Fruit fly (Drosophila melanogaster) whole organism, embryonic: ENCODE measurements around the gene CG17329.

Experiments used
- Antp ChIP-seq: fragments of 200-800 bp; sonication (Bioruptor generic); optimal IDR thresholded peaks from 3 replicates; lab custom pipeline; 2016; ENCODE audit warnings: missing biosample characterization, missing genetic modification characterization
- CG1024 ChIP-seq: fragments of 200-800 bp; sonication (Bioruptor generic); IDR thresholded peaks from 2 replicates; pipeline ENCODE4 v1.3.6; 2022; ENCODE audit warnings: missing biosample characterization, missing genetic modification characterization
- CG10366 ChIP-seq: fragments of 200-800 bp; sonication (Bioruptor generic); IDR thresholded peaks from 2 replicates; pipeline ENCODE4 v1.3.6; 2022; ENCODE audit warnings: missing biosample characterization, missing genetic modification characterization
- CG10979 ChIP-seq: fragments of 200-800 bp; sonication (Bioruptor generic); optimal IDR thresholded peaks from 2 replicates; lab custom pipeline; 2018; ENCODE audit warnings: missing biosample characterization, mild to moderate bottlenecking, missing genetic modification characterization, moderate library complexity
- CG12071 ChIP-seq: fragments of 200-800 bp; sonication (Bioruptor generic); optimal IDR thresholded peaks from 3 replicates; lab custom pipeline; 2018; ENCODE audit warnings: missing biosample characterization, mild to moderate bottlenecking, missing genetic modification characterization
- CG12769 ChIP-seq: fragments of 200-800 bp; sonication (Bioruptor generic); optimal IDR thresholded peaks from 2 replicates; lab custom pipeline; 2019; ENCODE audit warnings: missing biosample characterization, mild to moderate bottlenecking, missing genetic modification characterization, moderate library complexity
- CG13424 ChIP-seq: fragments of 200-800 bp; sonication (Bioruptor generic); optimal IDR thresholded peaks from 2 replicates; lab custom pipeline; 2019; ENCODE audit warnings: missing biosample characterization, mild to moderate bottlenecking, missing genetic modification characterization, moderate library complexity
- CG13775 ChIP-seq: fragments of 200-800 bp; sonication (Bioruptor generic); optimal IDR thresholded peaks from 3 replicates; lab custom pipeline; 2017; ENCODE audit warnings: missing biosample characterization, mild to moderate bottlenecking, missing genetic modification characterization
- CG15073 ChIP-seq: fragments of 200-800 bp; sonication (Bioruptor generic); optimal IDR thresholded peaks from 2 replicates; lab custom pipeline; 2016; ENCODE audit warnings: missing biosample characterization, missing genetic modification characterization
- CG15696 ChIP-seq: fragments of 200-800 bp; sonication (Bioruptor generic); optimal IDR thresholded peaks from 2 replicates; lab custom pipeline; 2019; ENCODE audit warnings: missing biosample characterization, mild to moderate bottlenecking, missing genetic modification characterization, moderate library complexity
- CG1603 ChIP-seq: fragments of 200-800 bp; sonication (Bioruptor generic); optimal IDR thresholded peaks from 2 replicates; lab custom pipeline; 2019; ENCODE audit warnings: missing biosample characterization, mild to moderate bottlenecking, missing genetic modification characterization, moderate library complexity
- CG17802 ChIP-seq: fragments of 200-800 bp; sonication (Bioruptor generic); optimal IDR thresholded peaks from 2 replicates; lab custom pipeline; 2018; ENCODE audit warnings: missing biosample characterization, mild to moderate bottlenecking, missing genetic modification characterization, moderate library complexity
- CG2712 ChIP-seq: fragments of 200-800 bp; optimal IDR thresholded peaks from 3 replicates; lab custom pipeline; 2019; ENCODE audit warnings: missing biosample characterization, mild to moderate bottlenecking, missing genetic modification characterization, moderate library complexity
- CG2875 ChIP-seq: fragments of 200-800 bp; sonication (Bioruptor generic); optimal IDR thresholded peaks from 2 replicates; lab custom pipeline; 2017; ENCODE audit warnings: missing biosample characterization, mild to moderate bottlenecking, missing genetic modification characterization, missing genetic modification reagents
- CG4854 ChIP-seq: fragments of 200-800 bp; sonication (Bioruptor generic); optimal IDR thresholded peaks from 2 replicates; lab custom pipeline; 2016; ENCODE audit warnings: missing biosample characterization, missing genetic modification characterization, inconsistent platforms
- CG7928 ChIP-seq: fragments of 200-800 bp; sonication (Bioruptor generic); optimal IDR thresholded peaks from 2 replicates; lab custom pipeline; 2017; ENCODE audit warnings: missing biosample characterization, mild to moderate bottlenecking, missing genetic modification characterization
- ERR ChIP-seq: fragments of 200-800 bp; sonication (Bioruptor generic); optimal IDR thresholded peaks from 2 replicates; lab custom pipeline; 2016; ENCODE audit warnings: missing biosample characterization, missing genetic modification characterization
- H15 ChIP-seq: fragments of 200-800 bp; sonication (Bioruptor generic); IDR thresholded peaks from 3 replicates; pipeline ENCODE4 v1.3.6; 2022; ENCODE audit warnings: missing biosample characterization, missing genetic modification characterization
- HHEX ChIP-seq: fragments of 200-800 bp; sonication (Bioruptor generic); optimal IDR thresholded peaks from 3 replicates; lab custom pipeline; 2017; ENCODE audit warnings: missing biosample characterization, mild to moderate bottlenecking, missing genetic modification characterization, missing genetic modification reagents
- Hey ChIP-seq: fragments of 200-800 bp; sonication (Bioruptor generic); optimal IDR thresholded peaks from 3 replicates; lab custom pipeline; 2018; ENCODE audit warnings: missing biosample characterization, mild to moderate bottlenecking, missing genetic modification characterization
- HmgZ ChIP-seq: fragments of 200-800 bp; sonication (Bioruptor generic); optimal IDR thresholded peaks from 2 replicates; lab custom pipeline; 2018; ENCODE audit warnings: missing biosample characterization, mild to moderate bottlenecking, missing genetic modification characterization
- NC2α ChIP-seq: fragments of 200-800 bp; sonication (Bioruptor generic); optimal IDR thresholded peaks from 2 replicates; lab custom pipeline; 2016; ENCODE audit warnings: missing biosample characterization, missing genetic modification characterization
- NFAT ChIP-seq: fragments of 200-800 bp; sonication (Bioruptor generic); IDR thresholded peaks from 2 replicates; pipeline ENCODE4 v1.3.6; 2022; ENCODE audit warnings: missing biosample characterization, missing genetic modification characterization
- NfI ChIP-seq: fragments of 200-800 bp; sonication (Bioruptor generic); optimal IDR thresholded peaks from 3 replicates; lab custom pipeline; 2018; ENCODE audit warnings: missing biosample characterization, mild to moderate bottlenecking, missing genetic modification characterization, moderate library complexity
- Sry-δ ChIP-seq: fragments of 200-800 bp; sonication (Bioruptor generic); optimal IDR thresholded peaks from 2 replicates; lab custom pipeline; 2016; ENCODE audit warnings: missing biosample characterization, missing genetic modification characterization
- Trl ChIP-seq, 3 experiments: fragments of >200 bp in 2 of 3; fragments of 200-800 bp in 1 of 3; sonication (Bioruptor generic) in 1 of 3; optimal IDR thresholded peaks; 2 replicates in 1 of 3; 3 replicates in 2 of 3; lab custom pipeline; 2016 to 2017; ENCODE audit warnings: missing biosample characterization in 1 of 3, missing genetic modification characterization in 1 of 3
- ash1 ChIP-seq: fragments of 200-800 bp; sonication (Bioruptor generic); optimal IDR thresholded peaks from 2 replicates; lab custom pipeline; 2018; ENCODE audit warnings: missing biosample characterization, mild to moderate bottlenecking, missing genetic modification characterization
- bcd ChIP-seq: fragments of 200-800 bp; sonication (Bioruptor generic); optimal IDR thresholded peaks from 2 replicates; lab custom pipeline; 2017; ENCODE audit warnings: missing biosample characterization, mild to moderate bottlenecking, missing genetic modification characterization
- cato ChIP-seq: fragments of 200-800 bp; sonication (Bioruptor generic); optimal IDR thresholded peaks from 2 replicates; lab custom pipeline; 2016; ENCODE audit warnings: missing biosample characterization, missing genetic modification characterization, borderline replicate concordance
- cg ChIP-seq: fragments of 200-800 bp; sonication (Bioruptor generic); optimal IDR thresholded peaks from 3 replicates; lab custom pipeline; 2019; ENCODE audit warnings: missing biosample characterization, mild to moderate bottlenecking, missing genetic modification characterization, moderate library complexity
- chn ChIP-seq: fragments of 200-800 bp; sonication (Bioruptor generic); optimal IDR thresholded peaks from 2 replicates; lab custom pipeline; 2016; ENCODE audit warnings: missing biosample characterization, missing genetic modification characterization
- dpn ChIP-seq, 2 experiments: fragments of 200-800 bp; sonication (Bioruptor generic); optimal IDR thresholded peaks; 3 replicates each; lab custom pipeline; 2016; ENCODE audit warnings: missing biosample characterization in 2 of 2, missing genetic modification characterization in 2 of 2
- dysf ChIP-seq: fragments of 200-800 bp; sonication (Bioruptor generic); IDR thresholded peaks from 3 replicates; pipeline ENCODE4 v1.3.6; 2022; ENCODE audit warnings: missing biosample characterization, missing genetic modification characterization
- ems ChIP-seq: fragments of 200-800 bp; sonication (Bioruptor generic); optimal IDR thresholded peaks from 3 replicates; lab custom pipeline; 2016; ENCODE audit warnings: missing biosample characterization, missing genetic modification characterization
- gsb-n ChIP-seq: fragments of 200-800 bp; sonication (Bioruptor generic); optimal IDR thresholded peaks from 3 replicates; lab custom pipeline; 2018; ENCODE audit warnings: missing biosample characterization, mild to moderate bottlenecking, missing genetic modification characterization
- jumu ChIP-seq: fragments of 200-800 bp; sonication (Bioruptor generic); optimal IDR thresholded peaks from 3 replicates; lab custom pipeline; 2016; ENCODE audit warnings: missing biosample characterization, missing genetic modification characterization
- lola ChIP-seq, 3 experiments: fragments of >200 bp in 2 of 3; fragments of 200-800 bp in 1 of 3; sonication (Bioruptor generic) in 1 of 3; optimal IDR thresholded peaks; 2 replicates each; lab custom pipeline; 2017 to 2019; ENCODE audit warnings: missing biosample characterization in 3 of 3, missing genetic modification characterization in 3 of 3, mild to moderate bottlenecking in 1 of 3, moderate library complexity in 1 of 3
- nerfin-1 ChIP-seq: fragments of 200-800 bp; sonication (Bioruptor generic); optimal IDR thresholded peaks from 3 replicates; lab custom pipeline; 2019; ENCODE audit warnings: missing biosample characterization, mild to moderate bottlenecking, missing genetic modification characterization, moderate library complexity
- pb ChIP-seq: fragments of 200-800 bp; sonication (Bioruptor generic); optimal IDR thresholded peaks from 3 replicates; lab custom pipeline; 2016; ENCODE audit warnings: missing biosample characterization, missing genetic modification characterization
- pho ChIP-seq: fragments of 200-800 bp; sonication (Bioruptor generic); optimal IDR thresholded peaks from 2 replicates; lab custom pipeline; 2016; ENCODE audit warnings: missing biosample characterization, missing genetic modification characterization
- pum ChIP-seq: fragments of 200-800 bp; sonication (Bioruptor generic); optimal IDR thresholded peaks from 2 replicates; lab custom pipeline; 2016; ENCODE audit warnings: missing biosample characterization, missing genetic modification characterization
- pzg ChIP-seq: fragments of 200-800 bp; sonication (Bioruptor generic); optimal IDR thresholded peaks from 3 replicates; lab custom pipeline; 2018; ENCODE audit warnings: missing biosample characterization, mild to moderate bottlenecking, missing genetic modification characterization, moderate library complexity
- repo ChIP-seq: fragments of 200-800 bp; sonication (Bioruptor generic); optimal IDR thresholded peaks from 2 replicates; lab custom pipeline; 2016; ENCODE audit warnings: missing biosample characterization, missing genetic modification characterization
- sd ChIP-seq: fragments of 200-800 bp; sonication (Bioruptor generic); optimal IDR thresholded peaks from 3 replicates; lab custom pipeline; 2018; ENCODE audit warnings: missing biosample characterization, mild to moderate bottlenecking, missing genetic modification characterization, moderate library complexity
- seq ChIP-seq: fragments of 200-800 bp; sonication (Bioruptor generic); IDR thresholded peaks from 2 replicates; pipeline ENCODE4 v1.3.6; 2022; ENCODE audit warnings: missing biosample characterization, missing genetic modification characterization
- tap ChIP-seq: fragments of 200-800 bp; optimal IDR thresholded peaks from 3 replicates; lab custom pipeline; 2019; ENCODE audit warnings: missing biosample characterization, mild to moderate bottlenecking, missing genetic modification characterization, moderate library complexity
- tin ChIP-seq: fragments of 200-800 bp; sonication (Bioruptor generic); optimal IDR thresholded peaks from 3 replicates; lab custom pipeline; 2016; ENCODE audit warnings: missing biosample characterization, missing genetic modification characterization
- unc-4 ChIP-seq: fragments of 200-800 bp; sonication (Bioruptor generic); IDR thresholded peaks from 2 replicates; pipeline ENCODE4 v1.3.6; 2022; ENCODE audit warnings: missing biosample characterization, missing genetic modification characterization; ENCODE audit not compliant: partially characterized antibody
- vfl ChIP-seq: fragments of 200-800 bp; sonication (Bioruptor generic); optimal IDR thresholded peaks from 2 replicates; lab custom pipeline; 2016; ENCODE audit warnings: missing biosample characterization, missing genetic modification characterization

CG17329 gene

dm6 chr2L:16286360-16287005 lies 4.6 kb upstream of the CG17329 start (continued):
- TF ChIP-seq CG2875 (GFP tag; lab: Kevin White, UChicago) (peak; percentile 59), tap (tag; lab: Kevin White, UChicago) (peak; percentile 73), HHEX (GFP tag; lab: Kevin White, UChicago) (peak; percentile 88), NFAT (GFP tag; lab: Robert Waterston, UW) (no peak), CG12071 (GFP tag; lab: Kevin White, UChicago) (peak; percentile 78), jumu (peak; percentile 79), Sry-δ (GFP tag; lab: Kevin White, UChicago) (peak; percentile 41), nerfin-1 (tag; lab: Kevin White, UChicago) (peak; percentile 52), Trl (optimal IDR thresholded peaks at IDR 0.05; lab: Kevin White, UChicago) (peak; percentile 83 to 93), Trl (GFP tag; optimal IDR thresholded peaks at IDR 0.05; lab: Kevin White, UChicago) (peak; percentile 27), CG15073 (GFP tag; lab: Kevin White, UChicago) (peak; percentile 98), cato (GFP tag; lab: Kevin White, UChicago) (peak; percentile 52), pum (GFP tag; lab: Kevin White, UChicago) (peak; percentile 71), CG15696 (tag; lab: Kevin White, UChicago) (peak; percentile 76), lola (GFP tag; optimal IDR thresholded peaks at IDR 0.05; lab: Kevin White, UChicago) (peak in 1 of 3 experiments; percentile 78), bcd (GFP tag; lab: Kevin White, UChicago) (peak; percentile 84), ems (peak; percentile 21), pho (peak; percentile 85), unc-4 (no peak), NfI (GFP tag; lab: Kevin White, UChicago) (peak; percentile 81), CG2712 (tag; lab: Kevin White, UChicago) (peak; percentile 90), CG1024 (GFP tag; lab: Robert Waterston, UW) (no peak), Antp (GFP tag; lab: Kevin White, UChicago) (peak; percentile 67), CG4854 (peak; percentile 84), Hey (peak; percentile 18), CG17802 (tag; lab: Kevin White, UChicago) (peak; percentile 56), CG12769 (tag; lab: Kevin White, UChicago) (peak; percentile 73), ERR (peak; percentile 46), seq (GFP tag; lab: Robert Waterston, UW) (no peak), CG13424 (tag; lab: Kevin White, UChicago) (peak; percentile 82), chn (peak; percentile 68), CG10979 (tag; lab: Kevin White, UChicago) (peak; percentile 85), gsb-n (peak; percentile 61), HmgZ (peak; percentile 59), repo (GFP tag; lab: Kevin White, UChicago) (peak; percentile 32), sd (tag; lab: Kevin White, UChicago) (peak; percentile 99), pzg (peak; percentile 1), NC2α (GFP tag; lab: Kevin White, UChicago) (peak; percentile 70), CG7928 (peak; percentile 53), CG13775 (GFP tag; lab: Kevin White, UChicago) (peak; percentile 85), dpn (GFP tag; optimal IDR thresholded peaks at IDR 0.05; lab: Kevin White, UChicago) (peak; percentile 79 to 88), CG1603 (peak; percentile 61), CG10366 (GFP tag; lab: Robert Waterston, UW) (no peak), cg (GFP tag; lab: Kevin White, UChicago) (peak; percentile 88), pb (GFP tag; lab: Kevin White, UChicago) (peak; percentile 83), tin (GFP tag; lab: Kevin White, UChicago) (peak; percentile 51), vfl (GFP tag; lab: Kevin White, UChicago) (peak; percentile 45), H15 (GFP tag; lab: Robert Waterston, UW) (no peak), dysf (no peak), ash1 (GFP tag; lab: Kevin White, UChicago) (peak; percentile 48)
